Worm (Caenorhabditis elegans) whole organism, L3 larva: Measurements from ENCODE around the gene lelo-2.

ENCODE experiments used
- R02D3.7 ChIP-seq: fragments of 150-350 bp; optimal IDR thresholded peaks from 2 replicates; lab custom pipeline; 2014; ENCODE audit warnings: missing biosample characterization, missing genetic modification characterization
- ZK546.5 ChIP-seq: sonication (generic microtip); optimal IDR thresholded peaks from 2 replicates; lab custom pipeline; 2017; ENCODE audit warnings: missing biosample characterization, missing genetic modification characterization
- aly-2 ChIP-seq: fragments of 150-350 bp; optimal IDR thresholded peaks from 2 replicates; lab custom pipeline; 2014; ENCODE audit warnings: missing biosample characterization, missing genetic modification characterization
- ama-1 ChIP-seq: fragments of 150-350 bp; optimal IDR thresholded peaks from 2 replicates; lab custom pipeline; 2018
- ceh-16 ChIP-seq: sonication (generic microtip); optimal IDR thresholded peaks from 2 replicates; lab custom pipeline; 2017; ENCODE audit warnings: missing biosample characterization, missing genetic modification characterization
- ceh-28 ChIP-seq: fragments of 150-350 bp; optimal IDR thresholded peaks from 2 replicates; lab custom pipeline; 2014; ENCODE audit warnings: missing biosample characterization, missing genetic modification reagents, missing genetic modification characterization
- ceh-82 ChIP-seq: fragments of 150-350 bp; optimal IDR thresholded peaks from 2 replicates; lab custom pipeline; 2014; ENCODE audit warnings: missing biosample characterization, missing genetic modification characterization
- ceh-9 ChIP-seq: sonication (generic microtip); optimal IDR thresholded peaks from 2 replicates; lab custom pipeline; 2018; ENCODE audit warnings: missing biosample characterization, missing genetic modification characterization
- daf-12 ChIP-seq: fragments of 150-350 bp; optimal IDR thresholded peaks from 2 replicates; lab custom pipeline; 2014; ENCODE audit warnings: missing biosample characterization, missing genetic modification reagents, missing genetic modification characterization
- egl-27 ChIP-seq: sonication (generic microtip); optimal IDR thresholded peaks from 4 replicates; lab custom pipeline; 2017; ENCODE audit warnings: missing biosample characterization, missing genetic modification reagents, missing genetic modification characterization
- egl-5 ChIP-seq: fragments of 150-350 bp; optimal IDR thresholded peaks from 2 replicates; lab custom pipeline; 2017; ENCODE audit warnings: missing biosample characterization, missing genetic modification reagents, missing genetic modification characterization, inconsistent platforms
- elt-1 ChIP-seq: fragments of 150-350 bp; optimal IDR thresholded peaks from 2 replicates; lab custom pipeline; 2014; ENCODE audit warnings: missing biosample characterization, missing genetic modification characterization
- elt-2 ChIP-seq: sonication (generic microtip); optimal IDR thresholded peaks from 2 replicates; lab custom pipeline; 2016; ENCODE audit warnings: missing genetic modification reagents, mild to moderate bottlenecking, missing genetic modification characterization, missing compliant biosample characterization
- elt-3 ChIP-seq, 3 experiments: fragments of 150-350 bp in 1 of 3; sonication (generic microtip) in 2 of 3; optimal IDR thresholded peaks; 2 replicates in 2 of 3; 4 replicates in 1 of 3; lab custom pipeline; 2014 to 2017; ENCODE audit warnings: missing biosample characterization in 3 of 3, missing genetic modification characterization in 3 of 3
- eor-1 ChIP-seq, 2 experiments: fragments of 150-350 bp; optimal IDR thresholded peaks; 2 replicates each; lab custom pipeline; 2014 to 2018; ENCODE audit warnings: missing biosample characterization in 2 of 2, missing genetic modification characterization in 2 of 2
- fkh-10 ChIP-seq: sonication (generic microtip); optimal IDR thresholded peaks from 2 replicates; lab custom pipeline; 2017; ENCODE audit warnings: missing biosample characterization, missing genetic modification reagents, missing genetic modification characterization
- fkh-2 ChIP-seq: fragments of 150-350 bp; optimal IDR thresholded peaks from 2 replicates; lab custom pipeline; 2014; ENCODE audit warnings: missing biosample characterization, missing genetic modification reagents, missing genetic modification characterization
- fos-1 ChIP-seq: fragments of 150-350 bp; optimal IDR thresholded peaks from 2 replicates; lab custom pipeline; 2014; ENCODE audit warnings: missing biosample characterization, missing genetic modification characterization
- hmg-11 ChIP-seq: sonication (generic microtip); optimal IDR thresholded peaks from 2 replicates; lab custom pipeline; 2016; ENCODE audit warnings: missing genetic modification characterization, missing compliant biosample characterization
- jun-1 ChIP-seq: fragments of 150-350 bp; optimal IDR thresholded peaks from 2 replicates; lab custom pipeline; 2014; ENCODE audit warnings: missing biosample characterization, missing genetic modification reagents, missing genetic modification characterization
- lin-15B ChIP-seq: fragments of 150-350 bp; optimal IDR thresholded peaks from 2 replicates; lab custom pipeline; 2014; ENCODE audit warnings: missing biosample characterization, missing genetic modification characterization
- lin-39 ChIP-seq: fragments of 150-350 bp; optimal IDR thresholded peaks from 2 replicates; lab custom pipeline; 2018; ENCODE audit warnings: missing biosample characterization, missing genetic modification reagents, missing genetic modification characterization
- lsy-12 ChIP-seq: sonication (generic microtip); optimal IDR thresholded peaks from 2 replicates; lab custom pipeline; 2016; ENCODE audit warnings: mild to moderate bottlenecking, missing genetic modification characterization, missing compliant biosample characterization
- mdl-1 ChIP-seq: fragments of 150-350 bp; optimal IDR thresholded peaks from 2 replicates; lab custom pipeline; 2014; ENCODE audit warnings: missing biosample characterization, missing genetic modification characterization
- mml-1 ChIP-seq: fragments of 150-350 bp; sonication (generic microtip); optimal IDR thresholded peaks from 3 replicates; lab custom pipeline; 2014; ENCODE audit warnings: missing biosample characterization, missing genetic modification characterization
- nfya-1 ChIP-seq: sonication (generic microtip); optimal IDR thresholded peaks from 2 replicates; lab custom pipeline; 2017; ENCODE audit warnings: missing genetic modification characterization, mild to moderate bottlenecking, missing compliant biosample characterization, antibody characterized with exemption, moderate library complexity; ENCODE audit not compliant: insufficient read depth
- nhr-11 ChIP-seq: fragments of 150-350 bp; optimal IDR thresholded peaks from 2 replicates; lab custom pipeline; 2014; ENCODE audit warnings: missing biosample characterization, missing genetic modification characterization
- nhr-12 ChIP-seq: fragments of 150-350 bp; optimal IDR thresholded peaks from 2 replicates; lab custom pipeline; 2014; ENCODE audit warnings: missing biosample characterization, missing genetic modification characterization
- nhr-23 ChIP-seq: fragments of 150-350 bp; optimal IDR thresholded peaks from 2 replicates; lab custom pipeline; 2014; ENCODE audit warnings: missing biosample characterization, missing genetic modification reagents, missing genetic modification characterization
- nhr-237 ChIP-seq: fragments of 150-350 bp; optimal IDR thresholded peaks from 2 replicates; lab custom pipeline; 2014; ENCODE audit warnings: missing biosample characterization, missing genetic modification characterization
- nhr-25 ChIP-seq: sonication (generic microtip); optimal IDR thresholded peaks from 2 replicates; lab custom pipeline; 2017; ENCODE audit warnings: missing biosample characterization, missing genetic modification characterization
- nhr-28 ChIP-seq: fragments of 150-350 bp; optimal IDR thresholded peaks from 2 replicates; lab custom pipeline; 2014; ENCODE audit warnings: missing biosample characterization, missing genetic modification characterization
- nhr-43 ChIP-seq: sonication (generic microtip); optimal IDR thresholded peaks from 2 replicates; lab custom pipeline; 2016; ENCODE audit warnings: mild to moderate bottlenecking, missing genetic modification characterization, missing compliant biosample characterization; ENCODE audit not compliant: poor library complexity, severe bottlenecking
- nhr-67 ChIP-seq: fragments of 150-350 bp; optimal IDR thresholded peaks from 2 replicates; lab custom pipeline; 2014; ENCODE audit warnings: missing biosample characterization, missing genetic modification characterization
- nhr-76 ChIP-seq: fragments of 150-350 bp; sonication (generic microtip); optimal IDR thresholded peaks from 5 replicates; lab custom pipeline; 2014; ENCODE audit warnings: missing biosample characterization, missing genetic modification characterization
- nhr-77 ChIP-seq: fragments of 150-350 bp; optimal IDR thresholded peaks from 2 replicates; lab custom pipeline; 2014; ENCODE audit warnings: missing biosample characterization, missing genetic modification characterization
- pha-4 ChIP-seq: fragments of 150-350 bp; optimal IDR thresholded peaks from 2 replicates; lab custom pipeline; 2014; ENCODE audit warnings: missing biosample characterization, missing genetic modification reagents, missing genetic modification characterization
- pqm-1 ChIP-seq: fragments of 150-350 bp; optimal IDR thresholded peaks from 2 replicates; lab custom pipeline; 2017; ENCODE audit warnings: missing biosample characterization, missing genetic modification characterization, inconsistent platforms
- sea-2 ChIP-seq: fragments of 150-350 bp; sonication (generic microtip); optimal IDR thresholded peaks from 4 replicates; lab custom pipeline; 2014; ENCODE audit warnings: missing biosample characterization, missing genetic modification reagents, missing genetic modification characterization
- skn-1 ChIP-seq: fragments of 150-350 bp; optimal IDR thresholded peaks from 2 replicates; lab custom pipeline; 2014; ENCODE audit warnings: missing biosample characterization, missing genetic modification characterization
- snpc-4 ChIP-seq: fragments of 150-350 bp; optimal IDR thresholded peaks from 2 replicates; lab custom pipeline; 2014; ENCODE audit warnings: missing biosample characterization, missing genetic modification characterization
- tbx-2 ChIP-seq: sonication (generic microtip); optimal IDR thresholded peaks from 2 replicates; lab custom pipeline; 2016; ENCODE audit warnings: mild to moderate bottlenecking, missing genetic modification characterization, missing compliant biosample characterization
- unc-39 ChIP-seq: sonication (generic microtip); optimal IDR thresholded peaks from 4 replicates; lab custom pipeline; 2017; ENCODE audit warnings: missing biosample characterization, missing genetic modification characterization
- unc-62 ChIP-seq: fragments of 150-350 bp; sonication (generic microtip); optimal IDR thresholded peaks from 4 replicates; lab custom pipeline; 2014; ENCODE audit warnings: missing biosample characterization, missing genetic modification reagents, missing genetic modification characterization
- zag-1 ChIP-seq: fragments of 150-350 bp; optimal IDR thresholded peaks from 2 replicates; lab custom pipeline; 2014; ENCODE audit warnings: missing biosample characterization, missing genetic modification characterization
- ztf-11 ChIP-seq: fragments of 150-350 bp; optimal IDR thresholded peaks from 2 replicates; lab custom pipeline; 2014; ENCODE audit warnings: missing biosample characterization, missing genetic modification characterization
- ztf-4 ChIP-seq: fragments of 150-350 bp; optimal IDR thresholded peaks from 2 replicates; lab custom pipeline; 2014; ENCODE audit warnings: missing biosample characterization, missing genetic modification characterization

lelo-2 gene

DNA sequence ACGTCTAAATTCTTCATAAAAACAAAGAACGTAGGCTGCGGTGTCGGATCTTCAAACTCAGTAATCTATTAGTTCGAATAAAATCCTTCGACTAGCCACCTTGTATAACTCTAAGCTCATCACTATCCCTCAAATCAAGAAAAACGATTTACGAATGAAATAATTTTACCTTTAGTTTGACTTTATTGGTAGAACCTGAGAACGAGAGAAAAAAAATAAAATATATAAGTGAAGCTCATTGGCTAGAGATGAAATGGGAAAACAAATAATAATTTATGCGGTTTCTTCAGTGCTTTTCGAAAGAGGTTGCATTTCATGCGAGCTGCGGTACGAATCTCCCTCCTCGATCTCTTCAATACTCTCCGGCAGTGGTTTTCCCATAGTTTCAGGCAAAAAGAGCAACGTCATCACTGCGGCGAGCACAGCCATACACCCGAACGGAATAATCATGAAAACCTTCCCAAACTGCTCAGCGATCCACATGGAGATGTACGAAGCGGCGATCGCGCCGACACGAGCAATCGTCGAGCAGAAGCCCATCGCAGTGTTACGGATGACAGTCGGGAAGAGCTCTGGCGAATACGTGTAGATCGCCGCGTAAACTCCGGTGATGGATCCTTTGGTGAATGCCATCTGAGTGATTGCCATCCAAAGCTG is 7.2 kb downstream of the lelo-2 start (continued):
- TF ChIP-seq unc-62 (GFP tag; lab: Kevin White, UChicago) (peak; percentile 19), nhr-237 (tag; lab: Kevin White, UChicago) (no peak), fkh-10 (GFP tag; lab: Kevin White, UChicago) (no peak), R02D3.7 (peak; percentile 51), tbx-2 (peak; percentile 26), eor-1 (tag; optimal IDR thresholded peaks at IDR 0.05; lab: Kevin White, UChicago) (no peak), lsy-12 (peak; percentile 88), ceh-28 (tag; lab: Kevin White, UChicago) (peak; percentile 67), nhr-25 (tag; lab: Kevin White, UChicago) (peak; percentile 9)

DNA sequence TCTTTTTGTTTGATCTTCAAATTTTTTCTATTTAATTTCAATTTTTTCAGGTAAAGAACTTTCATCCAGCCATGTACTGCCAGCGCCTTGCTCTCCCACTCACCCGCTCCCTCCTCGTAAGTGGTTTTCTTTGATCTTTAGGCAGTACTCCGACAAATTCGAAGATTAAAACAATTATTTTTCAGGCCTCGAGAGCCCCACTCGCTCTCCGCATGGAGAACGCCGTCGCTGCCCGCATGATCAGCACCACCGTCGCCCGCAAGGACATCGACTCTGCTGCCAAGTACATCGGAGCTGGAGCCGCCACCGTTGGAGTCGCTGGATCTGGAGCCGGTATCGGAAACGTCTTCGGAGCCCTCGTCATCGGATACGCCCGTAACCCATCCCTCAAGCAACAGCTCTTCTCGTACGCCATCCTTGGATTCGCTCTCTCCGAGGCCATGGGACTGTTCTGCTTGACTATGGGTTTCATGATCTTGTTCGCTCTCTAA is 7.8 kb downstream of the lelo-2 start, which contains the start of gene Y82E9BR.3:
Gene Y82E9BR.3 (plus strand): TSS at position 51 of the 491 bp plus-strand sequence.
- TF ChIP-seq tbx-2: no peak
- TF ChIP-seq elt-3 (tag; optimal IDR thresholded peaks at IDR 0.05; lab: Kevin White, UChicago): no peak

DNA sequence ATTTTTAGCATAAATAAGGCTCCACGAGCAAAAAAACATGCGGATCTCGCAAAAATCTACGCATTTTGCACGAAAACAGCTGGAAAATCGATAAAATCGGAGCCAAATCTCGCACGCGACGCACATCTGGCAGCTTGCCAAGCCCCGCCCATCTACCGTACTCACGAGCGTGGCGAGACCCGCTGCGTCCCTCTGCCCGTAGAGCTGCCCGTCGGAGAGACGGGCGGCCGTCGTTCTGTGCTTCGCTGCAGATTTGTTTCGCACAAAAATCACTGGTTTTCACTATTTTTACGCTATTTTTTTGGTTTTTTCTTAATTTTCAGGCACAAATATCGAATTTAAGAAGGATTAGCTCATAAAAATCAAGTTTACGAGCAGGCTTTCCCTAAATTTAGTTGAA is 8.3 kb downstream of the lelo-2 start:
- TF ChIP-seq snpc-4 (peak; percentile 86), pqm-1 (tag; lab: Kevin White, UChicago) (no peak), zag-1 (tag; lab: Kevin White, UChicago) (no peak), egl-27 (peak; percentile 31), fkh-2 (no peak), nhr-67 (tag; lab: Kevin White, UChicago) (no peak), nhr-23 (peak; percentile 91), ceh-82 (peak; percentile 3), ceh-16 (tag; lab: Kevin White, UChicago) (peak; percentile 42), nhr-25 (tag; lab: Kevin White, UChicago) (peak; percentile 94), elt-1 (tag; lab: Kevin White, UChicago) (peak; percentile 46), skn-1 (peak; percentile 30), ceh-28 (tag; lab: Kevin White, UChicago) (peak; percentile 82), mml-1 (tag; lab: Kevin White, UChicago) (no peak), nhr-11 (tag; lab: Kevin White, UChicago) (peak; percentile 47), daf-12 (tag; lab: Kevin White, UChicago) (no peak), lsy-12 (peak; percentile 90), nhr-28 (no peak), fos-1 (tag; lab: Kevin White, UChicago) (peak; percentile 66), ceh-9 (tag; lab: Kevin White, UChicago) (no peak), nhr-12 (tag; lab: Kevin White, UChicago) (no peak), ZK546.5 (peak; percentile 86), nfya-1 (tag; lab: Kevin White, UChicago) (peak; percentile 99), R02D3.7 (peak; percentile 59), nhr-237 (tag; lab: Kevin White, UChicago) (no peak), mdl-1 (tag; lab: Kevin White, UChicago) (peak; percentile 8), tbx-2 (peak; percentile 55), eor-1 (tag; optimal IDR thresholded peaks at IDR 0.05; lab: Kevin White, UChicago) (no peak), ztf-4 (tag; lab: Kevin White, UChicago) (no peak), pha-4 (peak; percentile 94), ama-1 (lab: Kevin White, UChicago) (peak; percentile 88), nhr-77 (tag; lab: Kevin White, UChicago) (no peak), egl-5 (tag; lab: Kevin White, UChicago) (peak; percentile 71), elt-2 (tag; lab: Kevin White, UChicago) (peak; percentile 81), nhr-43 (tag; lab: Kevin White, UChicago) (peak; percentile 60), nhr-76 (tag; lab: Kevin White, UChicago) (no peak), elt-3 (tag; optimal IDR thresholded peaks at IDR 0.05; lab: Kevin White, UChicago) (peak in 1 of 3 experiments; percentile 58), lin-39 (tag; lab: Kevin White, UChicago) (peak; percentile 98), aly-2 (no peak), lin-15B (peak; percentile 94), unc-39 (no peak), hmg-11 (tag; lab: Kevin White, UChicago) (peak; percentile 87), unc-62 (GFP tag; lab: Kevin White, UChicago) (no peak), sea-2 (no peak), fkh-10 (GFP tag; lab: Kevin White, UChicago) (no peak), ztf-11 (tag; lab: Kevin White, UChicago) (no peak), jun-1 (tag; lab: Kevin White, UChicago) (peak; percentile 73)
